Fruit fly (Drosophila melanogaster) whole organism, adult: ENCODE results near the gene noc.

Experiments used
- CG14711 ChIP-seq: fragments of 200-800 bp; sonication (Bioruptor generic); optimal IDR thresholded peaks from 2 replicates; lab custom pipeline; 2018; ENCODE audit warnings: missing biosample characterization, mild to moderate bottlenecking, missing genetic modification characterization, moderate library complexity
- CG1620 ChIP-seq: fragments of 200-800 bp; sonication (Bioruptor generic); optimal IDR thresholded peaks from 2 replicates; lab custom pipeline; 2016; ENCODE audit warnings: missing biosample characterization, missing genetic modification characterization
- CG33017 ChIP-seq: fragments of 200-800 bp; sonication (Bioruptor generic); optimal IDR thresholded peaks from 2 replicates; lab custom pipeline; 2018; ENCODE audit warnings: missing biosample characterization, mild to moderate bottlenecking, missing genetic modification characterization, moderate library complexity
- CG5204 ChIP-seq: fragments of 200-800 bp; sonication (Bioruptor generic); optimal IDR thresholded peaks from 2 replicates; lab custom pipeline; 2016; ENCODE audit warnings: missing biosample characterization, missing genetic modification characterization
- CG7045 ChIP-seq: fragments of 200-800 bp; sonication (Bioruptor generic); optimal IDR thresholded peaks from 2 replicates; lab custom pipeline; 2017; ENCODE audit warnings: missing biosample characterization, mild to moderate bottlenecking, missing genetic modification characterization
- Clk ChIP-seq: fragments of 200-800 bp; sonication (Bioruptor generic); optimal IDR thresholded peaks from 2 replicates; lab custom pipeline; 2017; ENCODE audit warnings: missing biosample characterization, missing genetic modification characterization
- Crg-1 ChIP-seq: fragments of 200-800 bp; sonication (Bioruptor generic); optimal IDR thresholded peaks from 2 replicates; lab custom pipeline; 2016; ENCODE audit warnings: missing biosample characterization, missing genetic modification characterization
- Mnt ChIP-seq: fragments of 200-800 bp; sonication (Bioruptor generic); optimal IDR thresholded peaks from 2 replicates; lab custom pipeline; 2016; ENCODE audit warnings: missing biosample characterization, mild to moderate bottlenecking, missing genetic modification characterization
- bab1 ChIP-seq: fragments of 200-800 bp; sonication (Bioruptor generic); optimal IDR thresholded peaks from 3 replicates; lab custom pipeline; 2019; ENCODE audit warnings: missing biosample characterization, mild to moderate bottlenecking, missing genetic modification characterization, moderate library complexity
- cic ChIP-seq: fragments of 200-800 bp; sonication (Bioruptor generic); optimal IDR thresholded peaks from 2 replicates; lab custom pipeline; 2017; ENCODE audit warnings: missing biosample characterization, mild to moderate bottlenecking, missing genetic modification characterization, moderate library complexity
- cnc ChIP-seq, 2 experiments: fragments of >200 bp; optimal IDR thresholded peaks; 2 replicates each; lab custom pipeline; 2017
- kay ChIP-seq: fragments of 200-800 bp; sonication (Bioruptor generic); peaks from one replicate; lab custom pipeline; 2016; ENCODE audit warnings: missing biosample characterization, missing genetic modification characterization, borderline replicate concordance
- pad ChIP-seq: fragments of 200-800 bp; sonication (Bioruptor generic); optimal IDR thresholded peaks from 3 replicates; lab custom pipeline; 2017; ENCODE audit warnings: missing biosample characterization, missing genetic modification characterization, mild to moderate bottlenecking, moderate library complexity, missing genetic modification reagents

- TF ChIP-seq kay (GFP tag; lab: Kevin White, UChicago) (no peak), cnc (optimal IDR thresholded peaks at IDR 0.05; lab: Kevin White, UChicago) (no peak), CG5204 (GFP tag; lab: Kevin White, UChicago) (no peak), Clk (no peak), Mnt (no peak), CG1620 (GFP tag; lab: Kevin White, UChicago) (no peak), cic (GFP tag; lab: Kevin White, UChicago) (no peak), CG7045 (GFP tag; lab: Kevin White, UChicago) (no peak), Crg-1 (no peak), CG14711 (no peak), CG33017 (tag; lab: Kevin White, UChicago) (no peak), bab1 (GFP tag; lab: Kevin White, UChicago) (no peak), pad (GFP tag; lab: Kevin White, UChicago) (no peak)
Measured at dm6 chr2L:14527200-14527797, 36.6 kb downstream of the noc start.
